Worm (Caenorhabditis elegans) whole organism, L1 larva: Measurements from ENCODE around the gene Y69H2.17.

Experiments
- Y116A8C.19 ChIP-seq: sonication (generic microtip); optimal IDR thresholded peaks from 2 replicates; lab custom pipeline; 2016; ENCODE audit warnings: missing compliant biosample characterization, missing genetic modification characterization, borderline replicate concordance
- aha-1 ChIP-seq: fragments of 150-350 bp; optimal IDR thresholded peaks from 2 replicates; lab custom pipeline; 2014; ENCODE audit warnings: missing biosample characterization, missing genetic modification characterization
- ceh-8 ChIP-seq: fragments of 200-800 bp; sonication (Bioruptor generic); optimal IDR thresholded peaks from 2 replicates; lab custom pipeline; 2018; ENCODE audit warnings: mild to moderate bottlenecking, missing genetic modification characterization, moderate library complexity, missing compliant biosample characterization
- ceh-82 ChIP-seq, 3 experiments: fragments of 150-350 bp in 1 of 3; sonication (generic microtip) in 2 of 3; optimal IDR thresholded peaks; 2 replicates each; lab custom pipeline; 2014 to 2017; ENCODE audit warnings: missing biosample characterization in 3 of 3, missing genetic modification characterization in 3 of 3
- efl-3 ChIP-seq: fragments of 200-800 bp; sonication (Bioruptor generic); optimal IDR thresholded peaks from 2 replicates; lab custom pipeline; 2018; ENCODE audit warnings: mild to moderate bottlenecking, missing genetic modification characterization, missing compliant biosample characterization
- egl-13 ChIP-seq: sonication (generic microtip); optimal IDR thresholded peaks from 2 replicates; lab custom pipeline; 2016; ENCODE audit warnings: missing genotype, missing genetic modification reagents, missing genetic modification characterization, missing compliant biosample characterization
- egl-27 ChIP-seq, 2 experiments: fragments of 150-350 bp in 1 of 2; sonication (generic microtip); optimal IDR thresholded peaks; 3 replicates each; lab custom pipeline; 2017 to 2018; ENCODE audit warnings: missing biosample characterization in 2 of 2, missing genetic modification characterization in 2 of 2, missing genetic modification reagents in 2 of 2
- elt-2 ChIP-seq: sonication (generic microtip); optimal IDR thresholded peaks from 2 replicates; lab custom pipeline; 2016; ENCODE audit warnings: missing genetic modification characterization, mild to moderate bottlenecking, inconsistent platforms, missing compliant biosample characterization, missing genetic modification reagents
- fkh-8 ChIP-seq: sonication (generic microtip); optimal IDR thresholded peaks from 2 replicates; lab custom pipeline; 2016; ENCODE audit warnings: mild to moderate bottlenecking, missing genetic modification characterization, missing compliant biosample characterization
- grh-1 ChIP-seq: fragments of 200-800 bp; sonication (Bioruptor generic); IDR thresholded peaks from 2 replicates; pipeline ENCODE4 v1.3.6; 2022; ENCODE audit warnings: missing genetic modification reagents, missing genetic modification characterization, missing compliant biosample characterization
- irx-1 ChIP-seq: sonication (generic microtip); optimal IDR thresholded peaks from 2 replicates; lab custom pipeline; 2016; ENCODE audit warnings: missing genetic modification characterization, missing compliant biosample characterization
- jun-1 ChIP-seq: fragments of 150-350 bp; optimal IDR thresholded peaks from 2 replicates; lab custom pipeline; 2014; ENCODE audit warnings: missing biosample characterization, missing genetic modification reagents, missing genetic modification characterization
- lin-15B ChIP-seq: fragments of 150-350 bp; sonication (generic microtip); optimal IDR thresholded peaks from 3 replicates; lab custom pipeline; 2014; ENCODE audit warnings: missing biosample characterization, missing genetic modification characterization
- lin-39 ChIP-seq: fragments of 150-350 bp; optimal IDR thresholded peaks from 2 replicates; lab custom pipeline; 2014; ENCODE audit warnings: missing biosample characterization, missing genetic modification reagents, missing genetic modification characterization
- lsy-2 ChIP-seq, 2 experiments: fragments of 150-350 bp; optimal IDR thresholded peaks; 2 replicates each; lab custom pipeline; 2014; ENCODE audit warnings: missing biosample characterization in 2 of 2, missing genetic modification characterization in 2 of 2
- mab-9 ChIP-seq: fragments of 200-800 bp; sonication (Bioruptor generic); IDR thresholded peaks from 2 replicates; pipeline ENCODE4 v1.3.6; 2022; ENCODE audit warnings: missing genetic modification reagents, missing genetic modification characterization, missing compliant biosample characterization
- mdl-1 ChIP-seq, 2 experiments: fragments of 150-350 bp; optimal IDR thresholded peaks; 2 replicates each; lab custom pipeline; 2014 to 2017; ENCODE audit warnings: missing biosample characterization in 2 of 2, missing genetic modification characterization in 2 of 2, inconsistent platforms in 1 of 2
- mep-1 ChIP-seq: fragments of 150-350 bp; optimal IDR thresholded peaks from 2 replicates; lab custom pipeline; 2014; ENCODE audit warnings: missing biosample characterization, missing genetic modification characterization
- nhr-12 ChIP-seq: sonication (generic microtip); optimal IDR thresholded peaks from 2 replicates; lab custom pipeline; 2017; ENCODE audit warnings: missing biosample characterization, missing genetic modification characterization
- nhr-19 ChIP-seq: fragments of 200-800 bp; sonication (Bioruptor generic); conservative IDR thresholded peaks from 2 replicates; pipeline ENCODE4 v1.3.6; 2022; ENCODE audit warnings: missing genetic modification characterization, missing compliant biosample characterization
- nhr-20 ChIP-seq: sonication (generic microtip); optimal IDR thresholded peaks from 2 replicates; lab custom pipeline; 2016; ENCODE audit warnings: mild to moderate bottlenecking, missing genetic modification characterization, missing compliant biosample characterization
- nhr-47 ChIP-seq: sonication (generic microtip); optimal IDR thresholded peaks from 2 replicates; lab custom pipeline; 2016; ENCODE audit warnings: mild to moderate bottlenecking, missing genetic modification characterization, moderate library complexity, missing compliant biosample characterization
- nhr-76 ChIP-seq: sonication (generic microtip); optimal IDR thresholded peaks from 2 replicates; lab custom pipeline; 2017; ENCODE audit warnings: missing biosample characterization, missing genetic modification characterization
- nhr-77 ChIP-seq: fragments of 150-350 bp; optimal IDR thresholded peaks from 2 replicates; lab custom pipeline; 2014; ENCODE audit warnings: missing biosample characterization, missing genetic modification characterization
- nhr-84 ChIP-seq: sonication (generic microtip); optimal IDR thresholded peaks from 2 replicates; lab custom pipeline; 2017; ENCODE audit warnings: missing biosample characterization, missing genetic modification characterization
- pag-3 ChIP-seq: sonication (generic microtip); optimal IDR thresholded peaks from 2 replicates; lab custom pipeline; 2017; ENCODE audit warnings: missing genetic modification characterization, mild to moderate bottlenecking, missing compliant biosample characterization, antibody characterized with exemption, borderline replicate concordance; ENCODE audit not compliant: insufficient read depth
- pax-3 ChIP-seq: fragments of 200-800 bp; sonication (Bioruptor generic); optimal IDR thresholded peaks from 2 replicates; lab custom pipeline; 2018; ENCODE audit warnings: mild to moderate bottlenecking, missing genetic modification characterization, moderate library complexity, missing compliant biosample characterization
- pqm-1 ChIP-seq: sonication (generic microtip); optimal IDR thresholded peaks from 3 replicates; lab custom pipeline; 2017; ENCODE audit warnings: missing biosample characterization, missing genetic modification characterization
- rnt-1 ChIP-seq: sonication (generic microtip); optimal IDR thresholded peaks from 2 replicates; lab custom pipeline; 2016; ENCODE audit warnings: mild to moderate bottlenecking, missing genetic modification characterization, moderate library complexity, missing compliant biosample characterization
- snpc-4 ChIP-seq: fragments of 150-350 bp; optimal IDR thresholded peaks from 2 replicates; lab custom pipeline; 2014; ENCODE audit warnings: missing biosample characterization, missing genetic modification characterization
- sox-4 ChIP-seq: sonication (generic microtip); optimal IDR thresholded peaks from 2 replicates; lab custom pipeline; 2016; ENCODE audit warnings: missing genetic modification characterization, missing compliant biosample characterization
- sup-37 ChIP-seq: fragments of 200-800 bp; sonication (Bioruptor generic); optimal IDR thresholded peaks from 2 replicates; lab custom pipeline; 2018; ENCODE audit warnings: mild to moderate bottlenecking, missing genetic modification characterization, missing compliant biosample characterization
- swsn-7 ChIP-seq: sonication (generic microtip); optimal IDR thresholded peaks from 2 replicates; lab custom pipeline; 2016; ENCODE audit warnings: missing genetic modification characterization, missing compliant biosample characterization
- tbx-2 ChIP-seq: sonication (generic microtip); optimal IDR thresholded peaks from 2 replicates; lab custom pipeline; 2016; ENCODE audit warnings: missing genetic modification characterization, missing compliant biosample characterization
- tlp-1 ChIP-seq: fragments of 150-350 bp; optimal IDR thresholded peaks from 2 replicates; lab custom pipeline; 2014; ENCODE audit warnings: missing biosample characterization, missing genetic modification characterization
- unc-62 ChIP-seq: fragments of 150-350 bp; optimal IDR thresholded peaks from 2 replicates; lab custom pipeline; 2014; ENCODE audit warnings: missing biosample characterization, missing genetic modification reagents, missing genetic modification characterization
- vab-15 ChIP-seq: sonication (generic microtip); optimal IDR thresholded peaks from 2 replicates; lab custom pipeline; 2017; ENCODE audit warnings: missing genotype, mild to moderate bottlenecking, missing genetic modification characterization, missing compliant biosample characterization
- xbp-1 ChIP-seq: sonication (generic microtip); optimal IDR thresholded peaks from 2 replicates; lab custom pipeline; 2016; ENCODE audit warnings: missing genetic modification characterization, missing compliant biosample characterization
- zag-1 ChIP-seq: fragments of 150-350 bp; optimal IDR thresholded peaks from 2 replicates; lab custom pipeline; 2014; ENCODE audit warnings: missing biosample characterization, missing genetic modification characterization
- zip-4 ChIP-seq: fragments of 200-800 bp; sonication (Bioruptor generic); optimal IDR thresholded peaks from 2 replicates; lab custom pipeline; 2018; ENCODE audit warnings: mild to moderate bottlenecking, missing genetic modification characterization, moderate library complexity, missing compliant biosample characterization
- ztf-11 ChIP-seq, 2 experiments: sonication (generic microtip); optimal IDR thresholded peaks; 2 replicates each; lab custom pipeline; 2016 to 2017; ENCODE audit warnings: missing genetic modification characterization in 2 of 2, missing biosample characterization in 1 of 2, missing compliant biosample characterization in 1 of 2

Gene Y69H2.17

DNA sequence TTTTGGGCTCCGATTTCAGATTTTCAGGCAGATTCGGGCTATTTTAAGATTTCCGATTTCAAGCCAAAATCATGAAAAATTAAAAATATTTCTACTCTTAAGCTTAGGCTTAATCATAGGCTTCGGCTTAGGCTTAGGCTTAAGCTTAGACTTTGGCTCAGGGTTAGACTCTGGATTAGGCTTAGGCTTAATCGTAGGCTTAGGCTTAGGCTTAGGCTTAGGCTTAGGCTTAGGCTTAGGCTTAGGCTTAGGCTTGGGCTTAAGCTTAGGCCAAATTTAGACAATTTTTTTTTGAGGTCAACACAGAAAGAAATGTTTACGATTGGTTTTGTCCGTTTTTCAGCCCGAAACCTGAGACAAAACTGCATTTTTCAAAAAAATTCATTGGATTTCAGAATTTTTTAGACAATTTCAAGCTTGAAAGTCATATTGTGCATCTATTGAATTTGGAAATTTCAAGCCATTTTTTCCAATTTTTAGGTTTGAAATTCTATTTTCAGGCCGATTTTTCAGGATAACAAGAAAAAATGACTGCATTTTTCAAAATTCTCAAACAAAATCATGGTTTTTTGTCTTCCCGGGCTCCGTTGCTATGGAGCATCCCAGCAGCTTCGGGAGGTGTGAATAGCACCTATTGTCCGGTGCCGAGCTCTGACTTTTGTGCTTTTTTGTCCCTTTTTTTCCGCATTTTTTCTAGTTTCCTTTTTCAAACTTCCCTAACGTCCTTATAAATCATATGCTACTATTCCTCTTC, 45.0 kb upstream of the Y69H2.17 start, which contains the start of gene egas-1 (continued):
- TF ChIP-seq mab-9 (GFP tag; lab: Robert Waterston, UW) (no peak), unc-62 (GFP tag; lab: Kevin White, UChicago) (no peak), lsy-2 (tag; optimal IDR thresholded peaks at IDR 0.05; lab: Kevin White, UChicago) (peak in 1 of 2 experiments; percentile 2), sup-37 (GFP tag; lab: Kevin White, UChicago) (no peak), tlp-1 (tag; lab: Kevin White, UChicago) (no peak), efl-3 (GFP tag; lab: Kevin White, UChicago) (no peak), fkh-8 (tag; lab: Kevin White, UChicago) (no peak), lin-39 (tag; lab: Kevin White, UChicago) (no peak), lin-15B (no peak), Y116A8C.19 (tag; lab: Kevin White, UChicago) (no peak), mdl-1 (tag; optimal IDR thresholded peaks at IDR 0.05; lab: Kevin White, UChicago) (no peak), nhr-20 (peak; percentile 19), egl-27 (tag; optimal IDR thresholded peaks at IDR 0.05; lab: Kevin White, UChicago) (no peak), pag-3 (tag; lab: Kevin White, UChicago) (no peak)

DNA sequence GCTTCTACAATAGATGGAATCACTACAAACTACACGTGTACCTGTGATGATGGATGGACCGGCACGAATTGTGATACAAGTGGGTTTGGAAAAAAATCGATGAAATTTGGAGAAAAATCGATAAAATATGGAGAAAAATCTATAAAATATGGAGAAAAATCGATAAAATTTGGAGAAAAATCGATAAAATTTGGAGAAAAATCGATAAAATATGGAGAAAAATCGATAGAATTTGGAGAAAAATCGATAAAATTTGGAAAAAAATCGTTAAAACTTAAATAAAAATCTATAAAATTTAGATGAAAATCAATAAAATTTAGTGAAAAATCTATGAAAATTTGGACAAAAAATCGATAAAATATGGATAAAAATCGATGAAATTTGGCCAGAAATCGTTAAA, 40.5 kb upstream of the Y69H2.17 start:
- TF ChIP-seq pax-3 (tag; lab: Kevin White, UChicago) (no peak), efl-3 (GFP tag; lab: Kevin White, UChicago) (no peak), vab-15 (tag; lab: Kevin White, UChicago) (no peak), nhr-19 (no peak), snpc-4 (tag; lab: Kevin White, UChicago) (no peak), tbx-2 (no peak), nhr-84 (tag; lab: Kevin White, UChicago) (no peak)

ce11 chrV:18650043-18650442, 34.7 kb upstream of the Y69H2.17 start, which contains the start of gene egas-2:
Gene egas-2 (plus strand): TSS chrV:18650343.
- no peak for TF ChIP-seq egl-13 (tag; lab: Kevin White, UChicago)
- TF ChIP-seq rnt-1 = no peak
- TF ChIP-seq zag-1 (tag; lab: Kevin White, UChicago) = no peak
- no peak for TF ChIP-seq grh-1 (GFP tag; lab: Robert Waterston, UW)
- TF ChIP-seq nhr-19 = no peak
- TF ChIP-seq efl-3 (GFP tag; lab: Kevin White, UChicago) = no peak
- no peak for TF ChIP-seq xbp-1 (tag; lab: Kevin White, UChicago)
- no peak for TF ChIP-seq swsn-7 (tag; lab: Kevin White, UChicago)
- TF ChIP-seq aha-1 (tag; lab: Kevin White, UChicago) = no peak
- no peak for TF ChIP-seq nhr-77 (tag; lab: Kevin White, UChicago)
- TF ChIP-seq pqm-1 (tag; lab: Kevin White, UChicago) = no peak
- TF ChIP-seq nhr-12 = no peak
- no peak for TF ChIP-seq zip-4

ce11 chrV:18656363-18656762, 28.4 kb upstream of the Y69H2.17 start:
- TF ChIP-seq sox-4 (tag; lab: Kevin White, UChicago) = no peak
- TF ChIP-seq, all 84 proteins: peak for 0

DNA sequence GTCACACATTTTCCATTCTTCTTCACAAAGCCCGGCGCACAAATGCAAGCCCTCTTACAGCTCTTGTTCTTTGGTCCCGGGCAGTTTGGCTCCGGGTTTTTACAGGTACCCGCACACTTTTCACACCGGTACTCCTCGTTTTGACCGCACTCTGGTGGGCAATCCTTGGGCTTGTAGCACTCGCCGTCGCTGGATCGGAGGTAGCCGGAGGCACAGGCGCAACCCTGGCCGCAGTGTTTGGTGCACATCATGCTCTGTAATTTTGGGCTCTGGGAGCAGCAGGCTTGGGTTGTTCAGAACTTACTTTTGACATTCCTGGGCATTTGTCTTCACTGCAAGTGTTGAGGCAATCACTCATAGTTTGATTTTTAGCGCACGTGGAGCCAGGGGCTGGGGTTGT, 27.3 kb upstream of the Y69H2.17 start:
- TF ChIP-seq elt-2 (tag; lab: Kevin White, UChicago) (no peak), ztf-11 (tag; optimal IDR thresholded peaks at IDR 0.05; lab: Kevin White, UChicago) (no peak), efl-3 (GFP tag; lab: Kevin White, UChicago) (no peak), nhr-76 (tag; lab: Kevin White, UChicago) (no peak), egl-27 (tag; optimal IDR thresholded peaks at IDR 0.05; lab: Kevin White, UChicago) (no peak), jun-1 (tag; lab: Kevin White, UChicago) (no peak), zip-4 (no peak), irx-1 (tag; lab: Kevin White, UChicago) (no peak), ceh-8 (no peak), nhr-12 (no peak), nhr-47 (tag; lab: Kevin White, UChicago) (no peak), ceh-82 (tag; optimal IDR thresholded peaks at IDR 0.05; lab: Kevin White, UChicago) (no peak), mep-1 (tag; lab: Kevin White, UChicago) (no peak)
